Worm (Caenorhabditis elegans): ENCODE results near the gene C04E7.3.

C04E7.3 gene

DNA sequence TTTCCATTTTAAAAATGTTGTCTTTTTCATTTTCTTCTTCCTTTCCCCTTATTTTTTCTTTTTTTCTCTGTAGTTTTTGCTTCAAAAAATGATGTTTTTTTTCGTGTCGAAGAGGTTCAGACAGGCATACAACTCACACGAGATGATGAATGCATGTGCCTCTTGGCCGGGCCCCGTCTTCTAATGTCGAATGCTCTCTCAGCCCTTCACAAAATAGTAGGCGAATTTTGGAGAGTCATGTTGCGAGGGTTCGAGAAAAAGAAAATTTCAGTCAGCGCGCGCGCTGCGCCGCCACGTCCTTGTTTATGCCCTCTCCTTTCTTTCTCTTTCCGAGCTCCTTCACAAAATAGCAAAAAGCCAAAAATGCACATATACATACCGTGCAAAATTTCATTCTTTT lies 23.0 kb downstream of the C04E7.3 start (continued):
- peak; percentile 31; the same call in 1 of the 2 replicates for TF ChIP-seq mcd-1 (GFP tag; IDR thresholded peaks at IDR 0.05)
- TF ChIP-seq pha-4 (tag; optimal IDR thresholded peaks at IDR 0.05): no peak
- TF ChIP-seq hmg-1.2 (GFP tag; IDR thresholded peaks at IDR 0.05): peak; percentile 69
- TF ChIP-seq ets-4 (GFP tag; optimal IDR thresholded peaks at IDR 0.05): no peak
- no peak for TF ChIP-seq nhr-27 (tag; optimal IDR thresholded peaks at IDR 0.05)
- TF ChIP-seq ztf-18 (tag; optimal IDR thresholded peaks at IDR 0.05): no peak

DNA sequence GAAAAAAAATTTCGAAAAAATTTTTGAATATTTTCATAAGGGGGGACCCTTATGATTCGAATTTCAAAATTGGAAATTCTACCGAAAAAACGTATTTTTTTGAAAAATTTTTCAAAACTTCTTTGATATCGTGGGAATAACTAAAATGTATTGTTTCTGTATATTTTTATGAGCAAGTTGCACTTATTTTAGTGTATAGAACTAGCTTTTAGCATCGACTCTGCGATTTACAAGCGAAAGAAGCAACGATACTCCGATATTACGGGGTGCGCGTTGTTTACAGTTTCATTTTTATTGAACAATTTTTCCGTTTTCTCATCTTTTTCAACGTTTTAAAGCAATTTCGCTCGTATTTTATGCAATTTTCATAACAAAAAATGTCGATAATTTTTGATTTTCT lies 24.8 kb downstream of the C04E7.3 start, which contains the start of gene M02E1.3:
M02E1.3 (plus strand) TSS at position 301 of the 400 bp plus-strand sequence.
- peak; percentile 82 for TF ChIP-seq attf-3 (GFP tag; conservative IDR thresholded peaks at IDR 0.05)

DNA sequence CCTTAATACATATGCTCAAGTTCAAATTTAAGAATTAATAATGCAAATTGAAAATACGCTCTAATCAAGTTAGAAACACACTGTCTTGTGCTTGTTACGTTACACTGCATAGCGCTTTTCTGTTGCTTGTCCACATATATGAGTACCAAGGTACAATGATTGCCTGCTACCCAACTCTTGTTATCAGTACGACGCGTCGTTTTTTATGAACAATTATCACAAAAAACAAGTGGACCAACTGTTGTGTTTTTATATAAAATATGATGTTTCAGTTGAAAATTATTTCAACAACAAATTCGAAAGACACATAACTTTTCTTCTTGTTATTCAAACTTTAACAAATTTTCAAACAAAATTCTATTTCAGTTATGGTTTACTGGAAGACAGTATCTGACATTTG lies 34.1 kb downstream of the C04E7.3 start, which contains the start of gene M02E1.4:
M02E1.4 (plus strand) TSS at position 367 of the 400 bp plus-strand sequence.
- TF ChIP-seq nhr-80 (tag; optimal IDR thresholded peaks at IDR 0.05) (peak; percentile 17), tbp1 (GFP tag; optimal IDR thresholded peaks at IDR 0.05) (no peak), pha-4 (tag; optimal IDR thresholded peaks at IDR 0.05) (peak; percentile 10), mcd-1 (GFP tag; IDR thresholded peaks at IDR 0.05) (no peak), efl-1 (GFP tag; optimal IDR thresholded peaks at IDR 0.05) (no peak), Y56A3A.18 (GFP tag; IDR thresholded peaks at IDR 0.05) (no peak)

DNA sequence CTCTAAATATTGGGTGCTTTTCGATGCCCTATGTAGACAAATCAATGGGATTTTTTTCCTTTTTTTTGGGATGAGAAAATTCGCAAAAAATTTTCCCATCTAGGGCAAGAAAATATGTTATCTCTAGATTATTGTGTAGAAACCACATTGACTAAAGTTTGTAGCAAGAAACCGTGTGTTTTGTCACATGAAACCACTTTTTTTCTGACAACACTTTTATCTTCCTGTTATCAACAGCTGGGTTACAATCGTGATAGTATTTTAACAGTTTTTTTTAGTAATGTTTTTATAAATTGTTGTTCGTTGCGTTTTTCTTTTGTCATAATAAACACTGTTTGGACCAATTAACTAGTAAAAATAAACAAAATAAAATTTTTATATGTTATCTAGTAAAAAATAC lies 34.8 kb downstream of the C04E7.3 start:
- TF ChIP-seq dox-1 (GFP tag; IDR thresholded peaks at IDR 0.05) (no peak), mcd-1 (GFP tag; IDR thresholded peaks at IDR 0.05) (no peak), ztf-18 (tag; optimal IDR thresholded peaks at IDR 0.05) (no peak), unc-62 (GFP tag; optimal IDR thresholded peaks at IDR 0.05) (no peak), ceh-79 (tag; optimal IDR thresholded peaks at IDR 0.05) (no peak), efl-1 (GFP tag; optimal IDR thresholded peaks at IDR 0.05) (no peak)

DNA sequence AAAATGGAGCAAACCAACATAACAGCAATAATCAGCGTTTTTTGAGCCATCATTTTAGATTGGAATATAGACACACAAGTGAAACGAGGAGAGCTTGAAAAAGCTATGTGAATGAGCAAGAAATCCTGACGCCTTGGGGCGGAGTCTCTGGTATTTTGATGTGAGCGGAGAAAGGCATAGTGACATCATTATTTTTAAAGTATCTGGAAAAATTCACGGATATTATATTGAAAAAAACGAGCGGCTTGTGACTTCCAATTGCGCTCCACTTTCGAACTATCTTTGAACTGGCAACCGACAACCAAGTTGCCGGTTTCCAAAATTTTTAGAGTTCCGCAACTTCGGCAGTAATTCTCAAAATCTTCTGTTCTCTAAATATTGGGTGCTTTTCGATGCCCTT lies 35.8 kb downstream of the C04E7.3 start, which contains the start of gene nlp-64:
nlp-64 (minus strand) TSS at position 101 of the 400 bp plus-strand sequence.
- TF ChIP-seq die-1 (tag; optimal IDR thresholded peaks at IDR 0.05) (no peak), mel-28 (tag; optimal IDR thresholded peaks at IDR 0.05; ENCODE audit: borderline replicate concordance) (no peak), hsf-1 (GFP tag; IDR thresholded peaks at IDR 0.05) (no peak), unc-130 (GFP tag; optimal IDR thresholded peaks at IDR 0.05) (no peak), ceh-100 (GFP tag; IDR thresholded peaks at IDR 0.05) (no peak), Y53F4B.3 (GFP tag; IDR thresholded peaks at IDR 0.05) (no peak), hmg-20 (GFP tag; IDR thresholded peaks at IDR 0.05) (no peak), madf-6 (GFP tag; IDR thresholded peaks at IDR 0.05) (no peak), sptf-2 (GFP tag; optimal IDR thresholded peaks at IDR 0.05) (no peak), C17E4.6 (GFP tag; IDR thresholded peaks at IDR 0.05) (no peak), sea-2 (GFP tag; IDR thresholded peaks at IDR 0.05) (no peak), ccch-3 (GFP tag; optimal IDR thresholded peaks at IDR 0.05) (no peak), chd-7 (tag; optimal IDR thresholded peaks at IDR 0.05) (no peak)

DNA sequence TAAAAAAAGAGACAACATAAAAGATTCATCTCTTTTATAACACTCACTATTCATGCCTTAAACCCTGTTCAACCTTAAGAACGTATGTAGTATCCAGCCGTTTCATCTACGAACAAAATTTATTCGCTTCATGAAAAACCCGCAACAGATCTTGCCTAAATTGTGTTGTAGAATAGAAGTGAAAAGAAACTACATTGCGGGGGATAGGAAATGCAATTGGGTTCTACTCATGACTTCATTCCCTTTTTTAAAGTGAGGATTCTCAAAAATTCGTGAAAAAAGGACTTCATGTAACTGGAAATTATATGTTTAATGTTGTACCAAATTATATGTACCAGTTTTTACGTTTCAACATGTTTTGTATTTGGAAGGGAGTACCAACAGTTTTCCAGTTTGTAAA lies 37.9 kb downstream of the C04E7.3 start:
- no peak for TF ChIP-seq dpff-1 (tag; optimal IDR thresholded peaks at IDR 0.05)
- no peak for TF ChIP-seq chd-7 (tag; optimal IDR thresholded peaks at IDR 0.05)
- TF ChIP-seq akir-1 (GFP tag; optimal IDR thresholded peaks at IDR 0.05): no peak
- TF ChIP-seq snpc-1.3 (tag; optimal IDR thresholded peaks at IDR 0.05; ENCODE audit: insufficient read depth): no peak
- TF ChIP-seq zim-3 (tag; optimal IDR thresholded peaks at IDR 0.05): no peak
- TF ChIP-seq madf-3 (GFP tag; IDR thresholded peaks at IDR 0.05): no peak
- no peak for TF ChIP-seq somi-1 (GFP tag; optimal IDR thresholded peaks at IDR 0.05)
- TF ChIP-seq lin-35 (GFP tag; optimal IDR thresholded peaks at IDR 0.05): no peak
- TF ChIP-seq him-1 (tag; optimal IDR thresholded peaks at IDR 0.05): no peak
- TF ChIP-seq mes-4 (tag; optimal IDR thresholded peaks at IDR 0.05): no peak
- no peak for TF ChIP-seq dox-1 (GFP tag; IDR thresholded peaks at IDR 0.05)
- no peak for TF ChIP-seq F10E7.11 (tag; optimal IDR thresholded peaks at IDR 0.05)
- TF ChIP-seq tlf-1 (GFP tag; optimal IDR thresholded peaks at IDR 0.05): no peak
- TF ChIP-seq mxl-1 (tag; optimal IDR thresholded peaks at IDR 0.05): no peak
